Worm (Caenorhabditis elegans): ENCODE data around the gene ret-1.
"Not testable (repeated sequence)": the region's sequence is repeated elsewhere in the genome, so short reads cannot be mapped to it uniquely, and the experiment has no call there.

Gene ret-1

DNA sequence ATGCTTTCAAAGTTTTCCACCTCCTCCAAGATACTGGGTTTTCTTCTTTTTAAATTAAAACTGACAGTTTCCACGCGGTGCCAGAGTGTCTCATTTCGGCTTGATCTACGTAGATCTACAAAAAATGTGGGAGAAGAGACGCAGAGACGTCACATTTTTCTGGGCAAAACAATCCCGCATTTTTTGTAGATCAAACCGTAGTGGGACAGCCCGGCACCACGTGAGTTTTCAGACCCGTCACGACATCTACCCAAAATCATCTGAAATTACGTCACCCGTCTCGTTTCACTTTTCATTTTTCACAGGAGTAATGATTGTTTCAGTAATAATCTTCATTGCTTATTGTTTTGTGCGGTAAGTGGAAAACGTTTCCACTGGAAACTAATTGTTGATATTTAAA, 18.8 kb downstream of the ret-1 start:
- TF ChIP-seq F33H1.4 (GFP tag; IDR thresholded peaks at IDR 0.05): peak; percentile 22; the same call in 1 of the 2 replicates
- TF ChIP-seq Y53G8AR.9 (GFP tag; conservative IDR thresholded peaks at IDR 0.05): peak; percentile 71; the same call in 1 of the 2 replicates
- no peak for TF ChIP-seq ztf-22 (GFP tag; optimal IDR thresholded peaks at IDR 0.05)
- no peak for TF ChIP-seq snpc-4 (GFP tag; optimal IDR thresholded peaks at IDR 0.05)
- TF ChIP-seq snpc-4 (tag; optimal IDR thresholded peaks at IDR 0.05): peak in 1 of 4 experiments; percentile 33
- no peak for TF ChIP-seq aptf-2 (GFP tag; conservative IDR thresholded peaks at IDR 0.05)
- TF ChIP-seq F52B5.7 (tag; optimal IDR thresholded peaks at IDR 0.05): peak; percentile 42
- TF ChIP-seq hmg-1.2 (GFP tag; IDR thresholded peaks at IDR 0.05): peak; percentile 18; the same call in 1 of the 2 replicates
- 0 out of 2 replicates have a peak, but pooled peaks have one; percentile 22 for TF ChIP-seq Y67H2A.10 (GFP tag; conservative IDR thresholded peaks at IDR 0.05)
- peak; percentile 76; the same call in 1 of the 2 replicates for TF ChIP-seq madf-3 (GFP tag; IDR thresholded peaks at IDR 0.05)
- peak; percentile 57 for TF ChIP-seq madf-8 (GFP tag; conservative IDR thresholded peaks at IDR 0.05)
- 0 out of 2 replicates have a peak, but pooled peaks have one; percentile 29 for TF ChIP-seq Y56A3A.18 (GFP tag; IDR thresholded peaks at IDR 0.05)
- 0 out of 2 replicates have a peak, but pooled peaks have one; percentile 13 for TF ChIP-seq let-526 (GFP tag; IDR thresholded peaks at IDR 0.05)
- TF ChIP-seq F22D6.2 (tag; optimal IDR thresholded peaks at IDR 0.05): no peak
- 0 out of 2 replicates have a peak, but pooled peaks have one; percentile 28 for TF ChIP-seq pbrm-1 (GFP tag; IDR thresholded peaks at IDR 0.05)
- peak; percentile 50 for TF ChIP-seq atf-7 (tag; optimal IDR thresholded peaks at IDR 0.05)
- TF ChIP-seq lin-40 (tag; optimal IDR thresholded peaks at IDR 0.05): peak; percentile 14
- TF ChIP-seq repo-1 (tag; optimal IDR thresholded peaks at IDR 0.05): peak; percentile 74
- TF ChIP-seq ama-1 (optimal IDR thresholded peaks at IDR 0.05): no peak
- TF ChIP-seq ama-1 (GFP tag; optimal IDR thresholded peaks at IDR 0.05): no peak
- TF ChIP-seq tlf-1 (GFP tag; optimal IDR thresholded peaks at IDR 0.05): peak; percentile 35
- no peak for TF ChIP-seq nhr-27 (tag; optimal IDR thresholded peaks at IDR 0.05)
- TF ChIP-seq efl-1 (GFP tag; optimal IDR thresholded peaks at IDR 0.05): peak; percentile 1
- no peak for TF ChIP-seq hrde-1 (tag; optimal IDR thresholded peaks at IDR 0.05; ENCODE audit: borderline replicate concordance)
- peak; percentile 79 for TF ChIP-seq B0336.3 (GFP tag; IDR thresholded peaks at IDR 0.05)
- TF ChIP-seq F10E7.11 (tag; optimal IDR thresholded peaks at IDR 0.05): peak; percentile 50
- TF ChIP-seq cebp-1 (GFP tag; IDR thresholded peaks at IDR 0.05): no peak
- TF ChIP-seq cebp-1 (tag; optimal IDR thresholded peaks at IDR 0.05): peak; percentile 63
- peak in 1 of 2 experiments; percentile 9 for TF ChIP-seq let-607 (tag; optimal IDR thresholded peaks at IDR 0.05)

DNA sequence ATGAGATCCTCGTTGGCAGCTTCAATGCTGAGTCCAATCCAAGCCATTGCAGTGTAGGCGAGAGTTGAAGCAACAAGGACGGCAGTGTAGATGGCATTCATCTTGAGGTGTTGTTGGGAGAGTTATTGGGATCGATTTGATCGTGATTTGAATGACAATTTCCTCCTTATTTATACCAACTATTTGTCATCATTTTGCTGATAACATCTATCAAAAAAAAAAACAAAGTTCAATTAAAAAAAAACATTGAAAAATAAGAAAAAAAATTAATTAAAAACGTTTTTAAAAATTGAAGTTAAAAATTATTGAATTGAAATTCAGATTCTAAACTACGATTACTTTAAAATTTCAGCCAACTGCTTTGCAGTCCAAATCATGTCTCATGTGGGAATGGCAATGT, 20.3 kb downstream of the ret-1 start, which contains the start of gene nspa-8:
Gene nspa-8 (minus strand): TSS at position 101 of the 400 bp plus-strand sequence.
- not testable (repeated sequence) for TF ChIP-seq hmg-1.2 (GFP tag; IDR thresholded peaks at IDR 0.05); lin-26 (GFP tag; IDR thresholded peaks at IDR 0.05); xnd-1 (tag; optimal IDR thresholded peaks at IDR 0.05)

DNA sequence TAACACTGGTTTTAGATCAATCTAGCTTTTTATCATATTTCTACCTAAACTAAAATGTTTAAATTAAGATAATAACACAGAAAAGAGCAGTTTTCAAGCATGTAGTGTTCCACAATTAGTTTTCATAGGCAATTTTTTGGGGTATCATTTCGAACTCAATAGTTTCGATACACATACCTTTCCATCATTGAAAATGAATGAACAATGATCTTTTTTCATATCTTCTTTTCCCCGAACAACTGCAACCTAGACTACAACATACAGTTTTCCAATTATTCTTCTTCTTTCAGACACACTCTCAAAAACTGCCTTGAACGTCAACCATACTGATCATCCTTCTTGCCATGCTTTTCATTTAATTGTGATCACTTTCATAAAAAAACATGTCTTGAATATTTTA, 23.1 kb downstream of the ret-1 start, which contains the start of gene W06A7.4:
Gene W06A7.4 (plus strand): TSS at position 301 of the 400 bp plus-strand sequence.
- TF ChIP-seq rcor-1 (GFP tag; IDR thresholded peaks at IDR 0.05) (no peak), egl-44 (GFP tag; IDR thresholded peaks at IDR 0.05) (no peak), rpc-1 (optimal IDR thresholded peaks at IDR 0.05) (no peak), rpc-1 (tag; optimal IDR thresholded peaks at IDR 0.05) (no peak), ztf-18 (tag; optimal IDR thresholded peaks at IDR 0.05) (no peak), attf-6 (GFP tag; IDR thresholded peaks at IDR 0.05) (no peak), F49E8.2 (tag; optimal IDR thresholded peaks at IDR 0.05; ENCODE audit: insufficient read depth) (no peak), attf-5 (GFP tag; optimal IDR thresholded peaks at IDR 0.05) (no peak), mxl-1 (tag; optimal IDR thresholded peaks at IDR 0.05) (no peak), tbp1 (GFP tag; optimal IDR thresholded peaks at IDR 0.05) (no peak), fkh-3 (tag; optimal IDR thresholded peaks at IDR 0.05) (no peak), B0019.2 (GFP tag; conservative IDR thresholded peaks at IDR 0.05) (no peak), chd-7 (tag; optimal IDR thresholded peaks at IDR 0.05) (no peak), ztf-25 (GFP tag; IDR thresholded peaks at IDR 0.05) (no peak), mel-28 (tag; optimal IDR thresholded peaks at IDR 0.05; ENCODE audit: borderline replicate concordance) (no peak), Y95B8A.8 (GFP tag; IDR thresholded peaks at IDR 0.05) (no peak), cebp-1 (GFP tag; IDR thresholded peaks at IDR 0.05) (no peak), cebp-1 (tag; optimal IDR thresholded peaks at IDR 0.05) (no peak), F10E7.11 (tag; optimal IDR thresholded peaks at IDR 0.05) (no peak), zim-3 (tag; optimal IDR thresholded peaks at IDR 0.05) (no peak)

All from whole organism, young adult.